Fruit fly (Drosophila melanogaster): ENCODE results near the gene CG34384.

- TF ChIP-seq Sox102F (GFP tag; optimal IDR thresholded peaks at IDR 0.05) (no peak), Eip93F (GFP tag; optimal IDR thresholded peaks at IDR 0.05) (no peak)
Measured at dm6 chr3R:7811514-7811913, 2.6 kb upstream of the CG34384 start, which contains the start of gene CG31473.

Data from whole organism, prepupa.